Worm (Caenorhabditis elegans): Measurements from ENCODE around the gene oatr-1.

Gene oatr-1

ce11 chrIII:6422721-6423120 lies 26.7 kb upstream of the oatr-1 start (continued):
- TF ChIP-seq dve-1 (tag; optimal IDR thresholded peaks at IDR 0.05; ENCODE audit: insufficient read depth) (peak; percentile 59), dmd-6 (GFP tag; IDR thresholded peaks at IDR 0.05) (peak; percentile 73), hlh-11 (tag; optimal IDR thresholded peaks at IDR 0.05) (peak; percentile 40), mxl-2 (GFP tag; conservative IDR thresholded peaks at IDR 0.05) (no peak), aly-2 (tag; optimal IDR thresholded peaks at IDR 0.05) (no peak), nhr-111 (GFP tag; optimal IDR thresholded peaks at IDR 0.05) (no peak), ces-1 (GFP tag; optimal IDR thresholded peaks at IDR 0.05) (no peak), daf-8 (GFP tag; IDR thresholded peaks at IDR 0.05) (no peak)

DNA sequence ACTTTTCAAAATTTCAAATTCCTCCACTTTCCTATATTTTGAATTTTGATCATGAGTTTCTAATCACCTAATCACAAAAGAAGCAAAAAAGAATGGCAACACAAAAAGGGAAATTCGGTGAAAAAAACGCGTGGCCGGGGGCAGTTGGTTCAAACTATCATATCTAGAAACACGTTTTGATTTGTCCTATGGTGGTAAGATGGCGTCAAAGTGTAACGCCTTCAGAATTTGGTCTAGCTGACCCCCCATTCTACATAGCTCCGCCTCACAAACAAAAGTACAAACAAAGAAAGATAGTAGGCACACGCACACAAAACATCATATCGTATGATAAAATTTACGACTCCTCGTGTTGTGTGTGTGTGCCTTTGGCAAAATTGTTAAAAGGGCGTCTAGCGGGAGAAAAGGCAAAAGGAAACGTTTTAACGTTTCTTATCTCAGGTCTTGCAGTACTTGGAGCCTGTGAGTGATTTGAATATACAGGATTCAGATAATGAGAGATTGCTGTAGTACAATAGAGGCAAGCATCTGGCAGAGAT lies 26.1 kb upstream of the oatr-1 start:
- TF ChIP-seq pqm-1 (tag; optimal IDR thresholded peaks at IDR 0.05) (peak; percentile 98), nhr-102 (tag; optimal IDR thresholded peaks at IDR 0.05) (peak; percentile 18), dmd-6 (GFP tag; IDR thresholded peaks at IDR 0.05) (peak; percentile 83), lin-29 (GFP tag; IDR thresholded peaks at IDR 0.05) (no peak), aha-1 (tag) (peak; percentile 61), tra-1 (GFP tag; IDR thresholded peaks at IDR 0.05) (no peak), D1046.2 (GFP tag; IDR thresholded peaks at IDR 0.05) (no peak), zfp-2 (tag; optimal IDR thresholded peaks at IDR 0.05) (no peak), ceh-44 (GFP tag; IDR thresholded peaks at IDR 0.05) (no peak), mes-2 (tag; optimal IDR thresholded peaks at IDR 0.05; ENCODE audit: poor library complexity, severe bottlenecking) (peak; percentile 4), daf-16 (GFP tag; optimal IDR thresholded peaks at IDR 0.05) (no peak), daf-16 (tag; optimal IDR thresholded peaks at IDR 0.05) (peak; percentile 73), hlh-11 (tag; optimal IDR thresholded peaks at IDR 0.05) (peak; percentile 82), lin-39 (tag; optimal IDR thresholded peaks at IDR 0.05) (no peak), mdl-1 (tag; optimal IDR thresholded peaks at IDR 0.05) (peak; percentile 31 to 76), nhr-28 (tag; optimal IDR thresholded peaks at IDR 0.05) (peak; percentile 95), spr-1 (tag; optimal IDR thresholded peaks at IDR 0.05) (no peak), nhr-10 (tag; optimal IDR thresholded peaks at IDR 0.05) (no peak), skn-1 (tag; optimal IDR thresholded peaks at IDR 0.05) (no peak), lin-1 (GFP tag; IDR thresholded peaks at IDR 0.05) (0 out of 2 replicates have a peak, but pooled peaks have one; percentile 15), hif-1 (tag; optimal IDR thresholded peaks at IDR 0.05) (peak in 1 of 2 experiments; percentile 51), mxl-3 (GFP tag; optimal IDR thresholded peaks at IDR 0.05) (peak; percentile 86), zfp-3 (GFP tag; conservative IDR thresholded peaks at IDR 0.05) (no peak), unc-62 (GFP tag; optimal IDR thresholded peaks at IDR 0.05 in 1 of 2) (peak in 1 of 2 experiments; percentile 83), unc-62 (tag; optimal IDR thresholded peaks at IDR 0.05) (no peak), nhr-77 (tag; optimal IDR thresholded peaks at IDR 0.05) (no peak), Y5F2A.4 (GFP tag; optimal IDR thresholded peaks at IDR 0.05) (no peak), mxl-2 (GFP tag; conservative IDR thresholded peaks at IDR 0.05) (no peak), Y48G9A.11 (GFP tag; IDR thresholded peaks at IDR 0.05) (no peak), ceh-20 (GFP tag; IDR thresholded peaks at IDR 0.05) (peak; percentile 31; the same call in 1 of the 2 replicates), hlh-30 (tag; optimal IDR thresholded peaks at IDR 0.05; ENCODE audit: insufficient read depth) (peak; percentile 82), php-3 (GFP tag; IDR thresholded peaks at IDR 0.05) (peak; percentile 86; the same call in 1 of the 2 replicates), mep-1 (tag; optimal IDR thresholded peaks at IDR 0.05) (peak; percentile 37), hmg-1.1 (GFP tag; IDR thresholded peaks at IDR 0.05) (peak; percentile 60; the same call in 1 of the 2 replicates), T26A8.4 (GFP tag; IDR thresholded peaks at IDR 0.05) (peak; percentile 42), set-16 (GFP tag; IDR thresholded peaks at IDR 0.05) (no peak), madf-9 (GFP tag; conservative IDR thresholded peaks at IDR 0.05) (no peak), daf-19 (GFP tag; conservative IDR thresholded peaks at IDR 0.05) (no peak), dmd-8 (GFP tag; IDR thresholded peaks at IDR 0.05) (no peak), cey-2 (tag; optimal IDR thresholded peaks at IDR 0.05; ENCODE audit: borderline replicate concordance, insufficient read depth) (peak; percentile 60), egl-27 (tag; optimal IDR thresholded peaks at IDR 0.05) (no peak), Y75B8A.6 (GFP tag; IDR thresholded peaks at IDR 0.05) (peak; percentile 32; the same call in 1 of the 2 replicates), nhr-76 (tag; optimal IDR thresholded peaks at IDR 0.05) (no peak), dve-1 (tag; optimal IDR thresholded peaks at IDR 0.05; ENCODE audit: insufficient read depth) (peak; percentile 84)
